Fruit fly (Drosophila melanogaster) whole organism, embryonic: ENCODE results near the gene schlank.

Experiments
- B-H2 ChIP-seq: fragments of 200-800 bp; sonication (Bioruptor generic); optimal IDR thresholded peaks from 2 replicates; lab custom pipeline; 2018; ENCODE audit warnings: missing biosample characterization, mild to moderate bottlenecking, missing genetic modification characterization
- CG10321 ChIP-seq: fragments of 200-800 bp; sonication (Bioruptor generic); IDR thresholded peaks from 2 replicates; pipeline ENCODE4 v1.3.6; 2022; ENCODE audit warnings: missing biosample characterization, missing genetic modification characterization
- CG10431 ChIP-seq: fragments of 200-800 bp; sonication (Bioruptor generic); optimal IDR thresholded peaks from 3 replicates; lab custom pipeline; 2018; ENCODE audit warnings: missing biosample characterization, mild to moderate bottlenecking, missing genetic modification characterization
- CG11085 ChIP-seq: fragments of 200-800 bp; sonication (Bioruptor generic); IDR thresholded peaks from 2 replicates; pipeline ENCODE4 v1.3.6; 2022; ENCODE audit warnings: missing biosample characterization, missing genetic modification characterization
- CG11093 ChIP-seq: fragments of 200-800 bp; sonication (Bioruptor generic); IDR thresholded peaks from 3 replicates; pipeline ENCODE4 v1.3.6; 2022; ENCODE audit warnings: missing biosample characterization, missing genetic modification characterization
- CG11504 ChIP-seq: fragments of 200-800 bp; sonication (Bioruptor generic); optimal IDR thresholded peaks from 3 replicates; lab custom pipeline; 2019; ENCODE audit warnings: missing biosample characterization, mild to moderate bottlenecking, missing genetic modification characterization, moderate library complexity
- CG12155 ChIP-seq: fragments of 200-800 bp; sonication (Bioruptor generic); optimal IDR thresholded peaks from 3 replicates; lab custom pipeline; 2016; ENCODE audit warnings: missing biosample characterization, missing genetic modification characterization
- CG12942 ChIP-seq: fragments of 200-800 bp; sonication (Bioruptor generic); optimal IDR thresholded peaks from 3 replicates; lab custom pipeline; 2016; ENCODE audit warnings: missing biosample characterization, missing genetic modification characterization
- CG13775 ChIP-seq: fragments of 200-800 bp; sonication (Bioruptor generic); optimal IDR thresholded peaks from 3 replicates; lab custom pipeline; 2017; ENCODE audit warnings: missing biosample characterization, mild to moderate bottlenecking, missing genetic modification characterization
- CG14441 ChIP-seq: fragments of 200-800 bp; sonication (Bioruptor generic); IDR thresholded peaks from 2 replicates; pipeline ENCODE4 v1.3.6; 2022; ENCODE audit warnings: missing biosample characterization, missing genetic modification characterization
- CG15479 ChIP-seq: fragments of 200-800 bp; sonication (Bioruptor generic); optimal IDR thresholded peaks from 3 replicates; lab custom pipeline; 2019; ENCODE audit warnings: missing biosample characterization, mild to moderate bottlenecking, missing genetic modification characterization, moderate library complexity
- CG17385 ChIP-seq: fragments of 200-800 bp; sonication (Bioruptor generic); optimal IDR thresholded peaks from 3 replicates; lab custom pipeline; 2018; ENCODE audit warnings: missing biosample characterization, mild to moderate bottlenecking, missing genetic modification characterization
- CG17829 ChIP-seq: fragments of 200-800 bp; optimal IDR thresholded peaks from 2 replicates; lab custom pipeline; 2019; ENCODE audit warnings: missing biosample characterization, mild to moderate bottlenecking, missing genetic modification characterization, moderate library complexity
- CG30020 ChIP-seq: fragments of 200-800 bp; optimal IDR thresholded peaks from 2 replicates; lab custom pipeline; 2019; ENCODE audit warnings: missing biosample characterization, mild to moderate bottlenecking, missing genetic modification characterization, moderate library complexity
- CG32767 ChIP-seq: fragments of 200-800 bp; sonication (Bioruptor generic); IDR thresholded peaks from 2 replicates; pipeline ENCODE4 v1.3.6; 2022; ENCODE audit warnings: missing biosample characterization, missing genetic modification characterization
- CG34422 ChIP-seq: fragments of 200-800 bp; sonication (Bioruptor generic); IDR thresholded peaks from 3 replicates; pipeline ENCODE4 v1.3.6; 2022; ENCODE audit warnings: missing biosample characterization, missing genetic modification characterization
- CG4360 ChIP-seq: fragments of 200-800 bp; sonication (Bioruptor generic); IDR thresholded peaks from 2 replicates; pipeline ENCODE4 v1.3.6; 2022; ENCODE audit warnings: missing biosample characterization, missing genetic modification characterization
- Deaf1 ChIP-seq: fragments of 200-800 bp; optimal IDR thresholded peaks from 3 replicates; lab custom pipeline; 2019; ENCODE audit warnings: missing biosample characterization, mild to moderate bottlenecking, missing genetic modification characterization, moderate library complexity
- Dref ChIP-seq: fragments of 200-800 bp; sonication (Bioruptor generic); IDR thresholded peaks from 2 replicates; pipeline ENCODE4 v1.3.6; 2022; ENCODE audit warnings: missing biosample characterization, missing genetic modification characterization
- E2f2 ChIP-seq: fragments of 200-800 bp; sonication (Bioruptor generic); IDR thresholded peaks from 2 replicates; pipeline ENCODE4 v1.3.6; 2022; ENCODE audit warnings: missing biosample characterization, missing genetic modification characterization
- Hand ChIP-seq: fragments of 200-800 bp; sonication (Bioruptor generic); optimal IDR thresholded peaks from 2 replicates; lab custom pipeline; 2017; ENCODE audit warnings: mild to moderate bottlenecking, missing biosample characterization, missing genetic modification reagents, missing genetic modification characterization
- MESR4 ChIP-seq: fragments of 200-800 bp; sonication (Bioruptor generic); optimal IDR thresholded peaks from 2 replicates; lab custom pipeline; 2018; ENCODE audit warnings: missing biosample characterization, mild to moderate bottlenecking, missing genetic modification characterization, moderate library complexity
- Med ChIP-seq: fragments of 200-800 bp; sonication (Bioruptor generic); peaks from one replicate; lab custom pipeline; 2016; ENCODE audit warnings: missing biosample characterization, missing genetic modification characterization, mild to moderate bottlenecking, inconsistent platforms, moderate library complexity
- YL-1 ChIP-seq: fragments of 200-800 bp; sonication (Bioruptor generic); optimal IDR thresholded peaks from 3 replicates; lab custom pipeline; 2017; ENCODE audit warnings: missing biosample characterization, mild to moderate bottlenecking, missing genetic modification characterization
- bigmax ChIP-seq: fragments of 200-800 bp; sonication (Bioruptor generic); optimal IDR thresholded peaks from 2 replicates; lab custom pipeline; 2018; ENCODE audit warnings: missing biosample characterization, mild to moderate bottlenecking, missing genetic modification characterization
- bowl ChIP-seq: fragments of 200-800 bp; sonication (Bioruptor generic); IDR thresholded peaks from 2 replicates; pipeline ENCODE4 v1.3.6; 2022; ENCODE audit warnings: missing biosample characterization, missing genetic modification characterization
- cg ChIP-seq: fragments of 200-800 bp; sonication (Bioruptor generic); optimal IDR thresholded peaks from 3 replicates; lab custom pipeline; 2019; ENCODE audit warnings: missing biosample characterization, mild to moderate bottlenecking, missing genetic modification characterization, moderate library complexity
- chinmo ChIP-seq: fragments of 200-800 bp; sonication (Bioruptor generic); IDR thresholded peaks from 4 replicates; pipeline ENCODE4 v1.3.6; 2022; ENCODE audit warnings: missing biosample characterization, missing genetic modification characterization; ENCODE audit not compliant: partially characterized antibody
- corto ChIP-seq: fragments of 200-800 bp; sonication (Bioruptor generic); optimal IDR thresholded peaks from 2 replicates; lab custom pipeline; 2016; ENCODE audit warnings: missing biosample characterization, mild to moderate bottlenecking, missing genetic modification characterization, moderate library complexity
- crol ChIP-seq: fragments of 200-800 bp; sonication (Bioruptor generic); IDR thresholded peaks from 2 replicates; pipeline ENCODE4 v1.3.6; 2022; ENCODE audit warnings: missing biosample characterization, missing genetic modification characterization
- dati ChIP-seq: fragments of 200-800 bp; sonication (Bioruptor generic); IDR thresholded peaks from 2 replicates; pipeline ENCODE4 v1.3.6; 2022; ENCODE audit warnings: missing biosample characterization, missing genetic modification characterization
- gcm ChIP-seq: fragments of 200-800 bp; sonication (Bioruptor generic); optimal IDR thresholded peaks from 2 replicates; lab custom pipeline; 2019; ENCODE audit warnings: missing biosample characterization, mild to moderate bottlenecking, missing genetic modification characterization, moderate library complexity
- gfzf ChIP-seq: fragments of 200-800 bp; sonication (Bioruptor generic); optimal IDR thresholded peaks from 2 replicates; lab custom pipeline; 2016; ENCODE audit warnings: missing biosample characterization, mild to moderate bottlenecking, missing genetic modification characterization, moderate library complexity
- hbn ChIP-seq: fragments of 200-800 bp; sonication (Bioruptor generic); IDR thresholded peaks from 2 replicates; pipeline ENCODE4 v1.3.6; 2022; ENCODE audit warnings: missing biosample characterization, missing genetic modification characterization; ENCODE audit not compliant: partially characterized antibody
- her ChIP-seq: fragments of 200-800 bp; sonication (Bioruptor generic); optimal IDR thresholded peaks from 2 replicates; lab custom pipeline; 2016; ENCODE audit warnings: missing biosample characterization, missing genetic modification characterization
- jing ChIP-seq: fragments of 200-800 bp; sonication (Bioruptor generic); optimal IDR thresholded peaks from 2 replicates; lab custom pipeline; 2018; ENCODE audit warnings: missing biosample characterization, mild to moderate bottlenecking, missing genetic modification characterization
- jumu ChIP-seq: fragments of 200-800 bp; sonication (Bioruptor generic); optimal IDR thresholded peaks from 3 replicates; lab custom pipeline; 2016; ENCODE audit warnings: missing biosample characterization, missing genetic modification characterization
- nerfin-1 ChIP-seq: fragments of 200-800 bp; sonication (Bioruptor generic); optimal IDR thresholded peaks from 3 replicates; lab custom pipeline; 2019; ENCODE audit warnings: missing biosample characterization, mild to moderate bottlenecking, missing genetic modification characterization, moderate library complexity
- pfk ChIP-seq: fragments of 200-800 bp; sonication (Bioruptor generic); optimal IDR thresholded peaks from 2 replicates; lab custom pipeline; 2018; ENCODE audit warnings: missing biosample characterization, mild to moderate bottlenecking, missing genetic modification characterization, moderate library complexity
- sna ChIP-seq: fragments of 200-800 bp; sonication (Bioruptor generic); IDR thresholded peaks from 2 replicates; pipeline ENCODE4 v1.3.6; 2022; ENCODE audit warnings: missing biosample characterization, missing genetic modification characterization; ENCODE audit not compliant: partially characterized antibody
- so ChIP-seq: fragments of 200-800 bp; sonication (Bioruptor generic); IDR thresholded peaks from 3 replicates; pipeline ENCODE4 v1.3.6; 2022; ENCODE audit warnings: missing biosample characterization, missing genetic modification characterization
- sr ChIP-seq: fragments of 200-800 bp; sonication (Bioruptor generic); IDR thresholded peaks from 3 replicates; pipeline ENCODE4 v1.3.6; 2022; ENCODE audit warnings: missing biosample characterization, missing genetic modification characterization
- tna ChIP-seq: fragments of 200-800 bp; sonication (Bioruptor generic); IDR thresholded peaks from 2 replicates; pipeline ENCODE4 v1.3.6; 2022; ENCODE audit warnings: missing biosample characterization, missing genetic modification characterization; ENCODE audit not compliant: partially characterized antibody
- usp ChIP-seq: fragments of >200 bp; optimal IDR thresholded peaks from 2 replicates; lab custom pipeline; 2017; ENCODE audit warnings: missing biosample characterization, missing genetic modification characterization
- vvl ChIP-seq: fragments of 200-800 bp; sonication (Bioruptor generic); IDR thresholded peaks from 2 replicates; pipeline ENCODE4 v1.3.6; 2022; ENCODE audit warnings: missing biosample characterization, missing genetic modification characterization
- zen2 ChIP-seq: fragments of 200-800 bp; sonication (Bioruptor generic); IDR thresholded peaks from 3 replicates; pipeline ENCODE4 v1.3.6; 2022; ENCODE audit warnings: missing biosample characterization, missing genetic modification characterization; ENCODE audit not compliant: partially characterized antibody

schlank gene

dm6 chrX:6276590-6276989 lies 9.6 kb upstream of the schlank start, which contains the start of gene CG3566 (continued):
- TF ChIP-seq Med, result peak; percentile 51
- TF ChIP-seq jing, result no peak
- TF ChIP-seq her (GFP tag; lab: Kevin White, UChicago), result no peak
- TF ChIP-seq CG14441 (GFP tag; lab: Robert Waterston, UW), result no peak

DNA sequence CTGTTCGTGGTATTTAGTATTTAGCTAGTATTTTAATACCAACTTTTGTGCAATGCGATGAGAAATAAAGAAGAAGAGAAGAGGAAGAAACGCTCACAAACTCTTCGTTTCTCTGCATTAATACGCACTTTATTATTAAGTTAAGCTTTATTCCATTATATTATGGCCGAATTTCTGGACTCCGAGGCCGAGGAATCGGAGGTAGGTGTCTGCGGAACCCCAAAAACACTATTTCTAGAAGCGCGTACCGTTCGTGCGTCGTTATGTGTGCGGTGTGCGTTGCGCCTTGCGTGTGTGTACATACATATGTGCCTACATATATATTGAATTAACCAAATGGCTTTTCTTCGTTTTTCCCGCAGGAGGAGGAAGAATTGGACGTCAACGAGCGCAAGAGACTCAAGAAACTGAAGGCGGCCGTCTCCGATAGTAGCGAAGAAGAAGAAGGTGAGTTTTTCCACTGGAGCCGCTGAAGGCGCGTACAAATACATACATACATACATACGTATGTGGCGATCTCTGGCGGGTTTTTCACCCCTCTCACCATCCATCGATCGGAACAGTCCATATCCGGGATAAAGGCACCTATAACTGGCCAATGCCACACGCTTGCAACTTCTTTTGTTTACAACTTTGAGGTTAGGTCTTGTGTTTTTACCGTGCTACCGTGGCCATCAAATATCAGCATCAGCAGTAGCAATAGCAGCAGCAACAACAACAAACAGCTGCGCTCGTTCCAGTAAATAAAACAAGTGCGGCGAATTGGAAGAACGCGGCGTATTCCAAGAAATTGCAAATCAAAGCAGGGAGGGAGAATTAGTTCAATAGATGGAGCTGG lies 936 bp upstream of the schlank start, which contains the start of gene Spt6:
TSS of gene Spt6 (plus strand) at position 53 of the 838 bp plus-strand sequence.
- TF ChIP-seq cg (GFP tag; lab: Kevin White, UChicago), result peak; percentile 59
- TF ChIP-seq dati (GFP tag; lab: Robert Waterston, UW), result no peak
- TF ChIP-seq YL-1 (GFP tag; lab: Kevin White, UChicago), result peak; percentile 70
- TF ChIP-seq corto (GFP tag; lab: Kevin White, UChicago), result peak; percentile 12
- TF ChIP-seq sr (GFP tag; lab: Robert Waterston, UW), result no peak
- peak; percentile 91 for TF ChIP-seq MESR4 (GFP tag; lab: Kevin White, UChicago)
- peak; percentile 41 for TF ChIP-seq CG32767
- TF ChIP-seq CG4360, result peak; percentile 78
- 0 out of 2 replicates have a peak, but pooled peaks have one; percentile 21 for TF ChIP-seq sna (GFP tag; lab: Robert Waterston, UW)
- no peak for TF ChIP-seq B-H2 (GFP tag; lab: Kevin White, UChicago)
- peak; percentile 40; the same call in 1 of the 3 replicates for TF ChIP-seq CG34422 (GFP tag; lab: Robert Waterston, UW)
- peak; percentile 96 for TF ChIP-seq CG17385 (GFP tag; lab: Kevin White, UChicago)
- TF ChIP-seq Deaf1, result no peak
- TF ChIP-seq bigmax (GFP tag; lab: Kevin White, UChicago), result peak; percentile 95
- TF ChIP-seq Hand (GFP tag; lab: Kevin White, UChicago), result no peak
- peak; percentile 67 for TF ChIP-seq CG15479 (GFP tag; lab: Kevin White, UChicago)
- no peak for TF ChIP-seq hbn (GFP tag; lab: Robert Waterston, UW)
- no peak for TF ChIP-seq jumu (GFP tag; lab: Kevin White, UChicago)
- no peak for TF ChIP-seq her (GFP tag; lab: Kevin White, UChicago)
- no peak for TF ChIP-seq E2f2 (GFP tag; lab: Robert Waterston, UW)
- TF ChIP-seq CG17829 (tag; lab: Kevin White, UChicago), result no peak
- TF ChIP-seq CG30020 (tag; lab: Kevin White, UChicago), result no peak
- TF ChIP-seq tna, result no peak
- TF ChIP-seq nerfin-1, result peak; percentile 51
- TF ChIP-seq CG11093 (GFP tag; lab: Robert Waterston, UW), result 0 out of 3 replicates have a peak, but pooled peaks have one; percentile 4
- TF ChIP-seq zen2 (GFP tag; lab: Robert Waterston, UW), result no peak
- no peak for TF ChIP-seq CG11085 (GFP tag; lab: Robert Waterston, UW)
- no peak for TF ChIP-seq CG10321 (GFP tag; lab: Robert Waterston, UW)
- TF ChIP-seq chinmo (GFP tag; lab: Robert Waterston, UW), result 0 out of 4 replicates have a peak, but pooled peaks have one; percentile 68
- no peak for TF ChIP-seq bowl (GFP tag; lab: Robert Waterston, UW)
- TF ChIP-seq crol (GFP tag; lab: Robert Waterston, UW), result peak; percentile 69

- TF ChIP-seq gfzf (no peak), CG10431 (GFP tag; lab: Kevin White, UChicago) (peak; percentile 91), CG12942 (GFP tag; lab: Kevin White, UChicago) (no peak), so (GFP tag; lab: Robert Waterston, UW) (no peak), usp (no peak), cg (GFP tag; lab: Kevin White, UChicago) (peak; percentile 39), B-H2 (GFP tag; lab: Kevin White, UChicago) (no peak), CG12155 (GFP tag; lab: Kevin White, UChicago) (no peak), vvl (GFP tag; lab: Robert Waterston, UW) (no peak), bigmax (GFP tag; lab: Kevin White, UChicago) (peak; percentile 87), CG11504 (tag; lab: Kevin White, UChicago) (peak; percentile 29), gcm (GFP tag; lab: Kevin White, UChicago) (no peak), CG30020 (tag; lab: Kevin White, UChicago) (no peak), Dref (no peak), crol (GFP tag; lab: Robert Waterston, UW) (peak; percentile 76), pfk (GFP tag; lab: Kevin White, UChicago) (peak; percentile 85), CG13775 (GFP tag; lab: Kevin White, UChicago) (no peak)
These were observed 936 bp downstream of the schlank start for dm6 chrX:6266092-6266491.
